Worm (Caenorhabditis elegans) whole organism, L4/young adult: ENCODE data around the gene ZC53.2.

Source experiments
- W03F9.2 ChIP-seq: fragments of 150-350 bp; optimal IDR thresholded peaks from 2 replicates; lab custom pipeline; 2014; ENCODE audit warnings: missing biosample characterization, missing genetic modification characterization
- dao-5 ChIP-seq: sonication (generic microtip); optimal IDR thresholded peaks from 2 replicates; lab custom pipeline; 2016; ENCODE audit warnings: missing genotype, missing genetic modification characterization, moderate library complexity, missing compliant biosample characterization
- him-1 ChIP-seq: sonication (generic microtip); optimal IDR thresholded peaks from 2 replicates; lab custom pipeline; 2016; ENCODE audit warnings: missing genotype, missing genetic modification reagents, missing genetic modification characterization, missing compliant biosample characterization

ce11 chrX:1959063-1959462 is 35.0 kb upstream of the ZC53.2 start:
- no peak for TF ChIP-seq W03F9.2 (tag; lab: Kevin White, UChicago)
- TF ChIP-seq dao-5 (tag; lab: Kevin White, UChicago), result no peak
- TF ChIP-seq him-1, result no peak
